Fruit fly (Drosophila melanogaster): ENCODE measurements around the gene mkg-p.

mkg-p gene

DNA sequence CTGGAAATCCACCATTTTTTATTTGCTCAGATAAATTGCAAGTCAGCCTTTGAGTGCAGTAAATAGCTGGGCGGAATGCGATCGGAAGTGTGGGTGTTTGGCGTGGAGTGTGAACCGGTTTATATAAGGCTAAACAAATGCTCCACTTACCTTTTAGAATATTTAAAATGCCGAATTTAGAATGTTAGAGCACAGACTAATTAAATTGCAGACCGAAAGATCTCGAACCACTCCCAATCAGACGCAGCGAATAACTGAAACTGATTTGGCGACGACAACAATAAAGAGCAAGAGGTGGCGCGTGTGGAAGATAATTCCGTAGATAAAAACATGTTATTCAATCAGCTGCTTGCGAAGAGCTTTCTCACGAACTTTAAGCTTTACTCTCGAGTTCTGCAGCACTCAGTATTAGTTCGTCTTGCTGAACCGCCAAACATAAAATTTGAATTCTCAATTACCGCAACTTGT, 44.4 kb downstream of the mkg-p start, which contains the start of gene Idh (continued):
- peak; percentile 34 for TF ChIP-seq CG9932 (GFP tag; IDR thresholded peaks at IDR 0.05)
- no peak for TF ChIP-seq kah (GFP tag; optimal IDR thresholded peaks at IDR 0.05)
- no peak for TF ChIP-seq wdn (GFP tag; IDR thresholded peaks at IDR 0.05)
- TF ChIP-seq CG1602 (GFP tag; optimal IDR thresholded peaks at IDR 0.05) = no peak
- peak; percentile 58; the same call in 2 of the 3 replicates for TF ChIP-seq ci (GFP tag; IDR thresholded peaks at IDR 0.05)
- no peak for TF ChIP-seq yki (optimal IDR thresholded peaks at IDR 0.05)
- no peak for TF ChIP-seq dysf (GFP tag; IDR thresholded peaks at IDR 0.05)
- TF ChIP-seq cato (GFP tag; optimal IDR thresholded peaks at IDR 0.05; ENCODE audit: borderline replicate concordance) = no peak
- TF ChIP-seq lbe (GFP tag; optimal IDR thresholded peaks at IDR 0.05) = no peak
- TF ChIP-seq disco-r (GFP tag; optimal IDR thresholded peaks at IDR 0.05) = peak; percentile 7
- no peak for TF ChIP-seq br (optimal IDR thresholded peaks at IDR 0.05)
- TF ChIP-seq esg (GFP tag; conservative IDR thresholded peaks at IDR 0.05) = no peak
- no peak for TF ChIP-seq NK7.1 (GFP tag; optimal IDR thresholded peaks at IDR 0.05)
- TF ChIP-seq HLHmδ (GFP tag; optimal IDR thresholded peaks at IDR 0.05) = no peak
- TF ChIP-seq toy (GFP tag; IDR thresholded peaks at IDR 0.05) = no peak
- TF ChIP-seq Hmx (GFP tag; optimal IDR thresholded peaks at IDR 0.05) = no peak
- TF ChIP-seq CG4328 (GFP tag; optimal IDR thresholded peaks at IDR 0.05) = no peak
- no peak for TF ChIP-seq CG10267 (tag; optimal IDR thresholded peaks at IDR 0.05)
- peak; percentile 92 for TF ChIP-seq Med (GFP tag)
- TF ChIP-seq dati (GFP tag; IDR thresholded peaks at IDR 0.05) = no peak
- TF ChIP-seq zen2 (GFP tag; IDR thresholded peaks at IDR 0.05; ENCODE audit: partially characterized antibody) = no peak; the same call in 2 of the 3 replicates
- no peak for TF ChIP-seq Ssrp (tag; optimal IDR thresholded peaks at IDR 0.05)
- TF ChIP-seq ab (GFP tag; optimal IDR thresholded peaks at IDR 0.05) = no peak
- TF ChIP-seq nau (GFP tag; optimal IDR thresholded peaks at IDR 0.05) = no peak
- TF ChIP-seq pnt (GFP tag; optimal IDR thresholded peaks at IDR 0.05) = no peak
- no peak for TF ChIP-seq Lim3 (GFP tag; IDR thresholded peaks at IDR 0.05)
- no peak for TF ChIP-seq CG6272 (GFP tag; IDR thresholded peaks at IDR 0.05)
- TF ChIP-seq Poxn (GFP tag; IDR thresholded peaks at IDR 0.05) = no peak
- peak; percentile 27 for TF ChIP-seq CG7987 (GFP tag; optimal IDR thresholded peaks at IDR 0.05)
- no peak for TF ChIP-seq slbo (GFP tag; IDR thresholded peaks at IDR 0.05)
- no peak for TF ChIP-seq pros (GFP tag; optimal IDR thresholded peaks at IDR 0.05)
- TF ChIP-seq CG12391 (tag; optimal IDR thresholded peaks at IDR 0.05) = no peak
- TF ChIP-seq CG12942 (GFP tag; optimal IDR thresholded peaks at IDR 0.05) = no peak
- TF ChIP-seq CG17361 (GFP tag; IDR thresholded peaks at IDR 0.05) = no peak
- TF ChIP-seq onecut (GFP tag; IDR thresholded peaks at IDR 0.05) = no peak
- TF ChIP-seq Bgb (GFP tag; IDR thresholded peaks at IDR 0.05; ENCODE audit: partially characterized antibody) = peak; percentile 61
- TF ChIP-seq CG4854 (GFP tag; optimal IDR thresholded peaks at IDR 0.05) = no peak
- no peak for TF ChIP-seq aop (GFP tag; IDR thresholded peaks at IDR 0.05)
- TF ChIP-seq Hsf (GFP tag; optimal IDR thresholded peaks at IDR 0.05) = no peak
- TF ChIP-seq sna (GFP tag; IDR thresholded peaks at IDR 0.05; ENCODE audit: partially characterized antibody) = peak; percentile 57; the same call in 1 of the 2 replicates
- peak; percentile 89 for TF ChIP-seq kni (GFP tag; optimal IDR thresholded peaks at IDR 0.05)
- peak; percentile 12 for TF ChIP-seq CG18599 (GFP tag; optimal IDR thresholded peaks at IDR 0.05)
- no peak for TF ChIP-seq CG6175 (GFP tag; IDR thresholded peaks at IDR 0.05)
- peak; percentile 72 for TF ChIP-seq sd (tag; optimal IDR thresholded peaks at IDR 0.05)
- no peak for TF ChIP-seq CoRest (tag; optimal IDR thresholded peaks at IDR 0.05)
- TF ChIP-seq psq (GFP tag; optimal IDR thresholded peaks at IDR 0.05) = no peak
- no peak for TF ChIP-seq CG3847 (GFP tag; IDR thresholded peaks at IDR 0.05)
- peak; percentile 21 for TF ChIP-seq dmrt99B (tag; optimal IDR thresholded peaks at IDR 0.05)
- TF ChIP-seq CG7357 (GFP tag; IDR thresholded peaks at IDR 0.05) = no peak
- no peak for TF ChIP-seq Doc3 (GFP tag; IDR thresholded peaks at IDR 0.05; ENCODE audit: partially characterized antibody)
- no peak for TF ChIP-seq CG43689 (GFP tag; IDR thresholded peaks at IDR 0.05)
- TF ChIP-seq Spps (tag; optimal IDR thresholded peaks at IDR 0.05) = no peak
- TF ChIP-seq dimm (GFP tag; IDR thresholded peaks at IDR 0.05) = no peak

All from whole organism, embryonic.